Fruit fly (Drosophila melanogaster): ENCODE data around the gene Rm62.

The Rm62 gene

dm6 chr3R:6008202-6009062 is at the start of gene Rm62:
Gene Rm62, minus strand, starts transcription at chr3R:6008579.
- peak; percentile 44; the same call in 1 of the 3 replicates for TF ChIP-seq CG8119 (GFP tag; IDR thresholded peaks at IDR 0.05)
- peak; percentile 75 for TF ChIP-seq svp (GFP tag)
- no peak for TF ChIP-seq CG6276 (GFP tag; optimal IDR thresholded peaks at IDR 0.05)
- TF ChIP-seq CG9139 (GFP tag; optimal IDR thresholded peaks at IDR 0.05): peak; percentile 32
- TF ChIP-seq CG16779 (tag; optimal IDR thresholded peaks at IDR 0.05): peak; percentile 22
- peak; percentile 12; the same call in 1 of the 3 replicates for TF ChIP-seq eg (GFP tag; IDR thresholded peaks at IDR 0.05)
- peak; percentile 23 for TF ChIP-seq Ets96B (tag; optimal IDR thresholded peaks at IDR 0.05)
- peak; percentile 43 for TF ChIP-seq vri (GFP tag; optimal IDR thresholded peaks at IDR 0.05)
- peak; percentile 88 for TF ChIP-seq Eip78C (GFP tag)
- TF ChIP-seq fd85E (GFP tag; optimal IDR thresholded peaks at IDR 0.05): no peak
- peak; percentile 13 for TF ChIP-seq CG1621 (tag; optimal IDR thresholded peaks at IDR 0.05)
- peak; percentile 20 for TF ChIP-seq CG3032 (tag; optimal IDR thresholded peaks at IDR 0.05)
- peak; percentile 36; the same call in 1 of the 2 replicates for TF ChIP-seq CG15336 (GFP tag; IDR thresholded peaks at IDR 0.05)
- peak; percentile 25 for TF ChIP-seq esn (GFP tag; optimal IDR thresholded peaks at IDR 0.05)
- no peak for TF ChIP-seq CG7368 (GFP tag; optimal IDR thresholded peaks at IDR 0.05)
- TF ChIP-seq ss (GFP tag; optimal IDR thresholded peaks at IDR 0.05): peak in 1 of 2 experiments; percentile 16
- TF ChIP-seq CG11294 (GFP tag; IDR thresholded peaks at IDR 0.05): no peak
- 0 out of 3 replicates have a peak, but pooled peaks have one; percentile 27 for TF ChIP-seq CG6163 (GFP tag; IDR thresholded peaks at IDR 0.05)
- TF ChIP-seq dsx (GFP tag; optimal IDR thresholded peaks at IDR 0.05; ENCODE audit: poor library complexity, severe bottlenecking): peak; percentile 0
- TF ChIP-seq cyc (GFP tag; optimal IDR thresholded peaks at IDR 0.05): no peak

- no peak for TF ChIP-seq fd59A (GFP tag; optimal IDR thresholded peaks at IDR 0.05)
- TF ChIP-seq lz (GFP tag; optimal IDR thresholded peaks at IDR 0.05): no peak
- TF ChIP-seq salr (GFP tag; optimal IDR thresholded peaks at IDR 0.05): no peak
- TF ChIP-seq CG6163 (GFP tag; IDR thresholded peaks at IDR 0.05): no peak
These were observed 49.1 kb upstream of the Rm62 start, which contains the start of gene CG15580 for dm6 chr3R:6057436-6057835. Gene CG15580, minus strand, starts transcription at chr3R:6057536.

dm6 chr3R:6038200-6038599 is 29.8 kb upstream of the Rm62 start:
- no peak for TF ChIP-seq fd85E (GFP tag; optimal IDR thresholded peaks at IDR 0.05)
- TF ChIP-seq Hr38 (GFP tag; optimal IDR thresholded peaks at IDR 0.05): no peak

- peak; percentile 68 for TF ChIP-seq svp (GFP tag)
- no peak for TF ChIP-seq CG8119 (GFP tag; IDR thresholded peaks at IDR 0.05)
- TF ChIP-seq vri (GFP tag; optimal IDR thresholded peaks at IDR 0.05): no peak
These were observed 19.3 kb upstream of the Rm62 start for dm6 chr3R:6027674-6028073.

- TF ChIP-seq Hr38 (GFP tag; optimal IDR thresholded peaks at IDR 0.05) (no peak), Eip78C (GFP tag) (peak; percentile 29), svp (GFP tag) (peak; percentile 77)
These were observed 18.8 kb upstream of the Rm62 start, which contains the start of gene CtsL3 for dm6 chr3R:6027138-6027537. Gene CtsL3, minus strand, starts transcription at chr3R:6027238.

- peak; percentile 38 for TF ChIP-seq Eip78C (GFP tag)
- TF ChIP-seq Lpt (GFP tag; optimal IDR thresholded peaks at IDR 0.05): no peak
- peak; percentile 89 for TF ChIP-seq svp (GFP tag)
- no peak for TF ChIP-seq Hr38 (GFP tag; optimal IDR thresholded peaks at IDR 0.05)
- no peak for TF ChIP-seq dac (GFP tag; optimal IDR thresholded peaks at IDR 0.05)
These were observed 16.8 kb upstream of the Rm62 start for dm6 chr3R:6025227-6025626.

dm6 chr3R:6011832-6012231 is 3.5 kb upstream of the Rm62 start, which contains the start of gene CG10280:
Gene CG10280, minus strand, starts transcription at chr3R:6011932.
- TF ChIP-seq CG15336 (GFP tag; IDR thresholded peaks at IDR 0.05) (no peak), CG3032 (tag; optimal IDR thresholded peaks at IDR 0.05) (no peak), Sox14 (GFP tag; optimal IDR thresholded peaks at IDR 0.05) (no peak), eg (GFP tag; IDR thresholded peaks at IDR 0.05) (0 out of 3 replicates have a peak, but pooled peaks have one; percentile 4), CG3919 (GFP tag; optimal IDR thresholded peaks at IDR 0.05) (no peak)
